Worm (Caenorhabditis elegans): Measurements from ENCODE around the gene C30A5.10.

DNA sequence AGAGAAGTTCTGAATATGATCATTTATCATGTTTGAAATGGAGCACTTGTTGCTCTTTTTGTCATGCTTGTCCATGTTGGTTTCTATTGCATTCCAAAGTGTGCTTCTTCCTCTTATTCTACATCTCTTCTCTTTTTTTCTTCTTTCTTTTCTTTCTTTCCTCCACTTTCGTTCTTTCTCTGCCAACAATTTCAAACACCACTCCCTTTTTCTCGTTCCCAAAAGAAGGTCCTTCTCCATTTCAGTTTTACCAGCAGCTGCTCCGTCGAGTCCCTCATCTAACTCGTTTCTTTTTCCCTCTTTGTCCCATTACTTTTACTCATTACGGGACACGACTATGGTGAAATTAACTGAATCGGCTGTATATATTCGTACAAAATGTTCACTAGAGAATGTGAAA is 45.3 kb upstream of the C30A5.10 start, which contains the start of gene F09G8.5:
- TF ChIP-seq ama-1 (optimal IDR thresholded peaks at IDR 0.05) (no peak), odd-2 (tag; optimal IDR thresholded peaks at IDR 0.05) (no peak), hlh-15 (tag; optimal IDR thresholded peaks at IDR 0.05) (no peak), pros-1 (tag; optimal IDR thresholded peaks at IDR 0.05) (no peak), pat-9 (tag; optimal IDR thresholded peaks at IDR 0.05) (no peak)
